Fruit fly (Drosophila melanogaster): ENCODE results near the gene mew.

Gene mew

DNA sequence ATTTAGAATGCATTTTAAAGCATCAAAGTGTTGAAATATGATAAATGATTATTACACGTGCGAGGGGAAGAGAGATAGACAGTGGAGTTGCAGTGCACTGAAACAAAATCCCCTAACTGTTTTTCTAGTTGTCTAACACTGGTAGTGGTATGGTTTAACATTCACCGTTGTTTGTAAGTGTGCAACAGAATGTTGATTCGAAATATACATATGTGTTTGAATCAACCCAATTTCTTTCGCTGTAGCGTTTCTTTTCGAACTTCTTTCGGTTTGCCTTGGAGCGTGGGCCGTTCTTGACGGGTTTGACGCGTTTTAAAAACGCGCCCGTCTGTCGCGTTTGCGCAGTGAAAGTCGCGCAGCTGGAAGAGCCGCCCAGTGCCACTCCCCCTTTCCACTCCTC is 37.0 kb downstream of the mew start (continued):
- TF ChIP-seq CG2199 (GFP tag; IDR thresholded peaks at IDR 0.05): no peak
- no peak for TF ChIP-seq lbe (GFP tag; optimal IDR thresholded peaks at IDR 0.05)
- no peak for TF ChIP-seq CG7357 (GFP tag; IDR thresholded peaks at IDR 0.05)
- TF ChIP-seq CG4424 (GFP tag; optimal IDR thresholded peaks at IDR 0.05): no peak
- no peak for TF ChIP-seq CG13775 (GFP tag; optimal IDR thresholded peaks at IDR 0.05)
- TF ChIP-seq NfI (GFP tag; optimal IDR thresholded peaks at IDR 0.05): no peak
- peak in 1 of 2 experiments; percentile 55 for TF ChIP-seq bsh (GFP tag; optimal IDR thresholded peaks at IDR 0.05)
- TF ChIP-seq CG17612 (GFP tag; IDR thresholded peaks at IDR 0.05): no peak
- TF ChIP-seq CG18764 (GFP tag; optimal IDR thresholded peaks at IDR 0.05): no peak
- no peak for TF ChIP-seq CG1024 (GFP tag; IDR thresholded peaks at IDR 0.05)
- TF ChIP-seq sqz (GFP tag; optimal IDR thresholded peaks at IDR 0.05): peak; percentile 48
- no peak for TF ChIP-seq CG16779 (GFP tag; IDR thresholded peaks at IDR 0.05)
- TF ChIP-seq CG17328 (GFP tag; IDR thresholded peaks at IDR 0.05): no peak
- no peak for TF ChIP-seq sob (GFP tag; IDR thresholded peaks at IDR 0.05)
- TF ChIP-seq BtbVII (GFP tag; optimal IDR thresholded peaks at IDR 0.05): no peak
- TF ChIP-seq sr (GFP tag; IDR thresholded peaks at IDR 0.05): no peak
- no peak for TF ChIP-seq CG10565 (GFP tag; optimal IDR thresholded peaks at IDR 0.05)
- no peak for TF ChIP-seq sens-2 (GFP tag; IDR thresholded peaks at IDR 0.05)
- no peak for TF ChIP-seq grau (tag; optimal IDR thresholded peaks at IDR 0.05)
- no peak for TF ChIP-seq CG3995 (GFP tag; optimal IDR thresholded peaks at IDR 0.05)
- TF ChIP-seq CG6654 (GFP tag; optimal IDR thresholded peaks at IDR 0.05): no peak
- peak; percentile 26 for TF ChIP-seq Xbp1 (GFP tag; optimal IDR thresholded peaks at IDR 0.05)
- no peak for TF ChIP-seq salm (tag; optimal IDR thresholded peaks at IDR 0.05)
- no peak for TF ChIP-seq B-H2 (GFP tag; optimal IDR thresholded peaks at IDR 0.05)
- TF ChIP-seq Ada2b (GFP tag; IDR thresholded peaks at IDR 0.05): no peak
- peak; percentile 43 for TF ChIP-seq CG1603 (tag; optimal IDR thresholded peaks at IDR 0.05)
- TF ChIP-seq fd102C (GFP tag; optimal IDR thresholded peaks at IDR 0.05): no peak
- peak; percentile 53 for TF ChIP-seq Med (GFP tag)
- no peak for TF ChIP-seq sisA (GFP tag; IDR thresholded peaks at IDR 0.05)
- TF ChIP-seq CG12769 (tag; optimal IDR thresholded peaks at IDR 0.05): no peak
- TF ChIP-seq E2f2 (GFP tag; IDR thresholded peaks at IDR 0.05): no peak
- no peak for TF ChIP-seq unc-4 (GFP tag; IDR thresholded peaks at IDR 0.05; ENCODE audit: partially characterized antibody)
- no peak for TF ChIP-seq CG10321 (GFP tag; IDR thresholded peaks at IDR 0.05)
- TF ChIP-seq CG10267 (tag; optimal IDR thresholded peaks at IDR 0.05): peak; percentile 5
- TF ChIP-seq Asciz (GFP tag; optimal IDR thresholded peaks at IDR 0.05): no peak
- peak; percentile 25; the same call in 2 of the 3 replicates for TF ChIP-seq row (GFP tag; IDR thresholded peaks at IDR 0.05)
- no peak for TF ChIP-seq CG2120 (GFP tag; optimal IDR thresholded peaks at IDR 0.05)
- TF ChIP-seq Hr51 (GFP tag; optimal IDR thresholded peaks at IDR 0.05): no peak
- peak; percentile 1 for TF ChIP-seq ATbp (GFP tag; optimal IDR thresholded peaks at IDR 0.05)
- no peak for TF ChIP-seq ro (GFP tag; IDR thresholded peaks at IDR 0.05)
- no peak for TF ChIP-seq amos (GFP tag; IDR thresholded peaks at IDR 0.05; ENCODE audit: partially characterized antibody)
- no peak for TF ChIP-seq CG12391 (tag; optimal IDR thresholded peaks at IDR 0.05)
- TF ChIP-seq nom (GFP tag; optimal IDR thresholded peaks at IDR 0.05): no peak
- TF ChIP-seq CG32767 (GFP tag; IDR thresholded peaks at IDR 0.05): no peak
- TF ChIP-seq Vsx1 (GFP tag; optimal IDR thresholded peaks at IDR 0.05): no peak
- TF ChIP-seq exex (tag; optimal IDR thresholded peaks at IDR 0.05): no peak
- peak; percentile 9 for TF ChIP-seq oc (tag; optimal IDR thresholded peaks at IDR 0.05)
- no peak for TF ChIP-seq CG18619 (GFP tag; optimal IDR thresholded peaks at IDR 0.05)
- TF ChIP-seq dpn (GFP tag; optimal IDR thresholded peaks at IDR 0.05): peak in 1 of 2 experiments; percentile 1
- TF ChIP-seq CG5180 (GFP tag; optimal IDR thresholded peaks at IDR 0.05): peak; percentile 62
- no peak for TF ChIP-seq Kr (GFP tag; optimal IDR thresholded peaks at IDR 0.05)
